Fruit fly (Drosophila melanogaster): ENCODE measurements around the gene cwo.

DNA sequence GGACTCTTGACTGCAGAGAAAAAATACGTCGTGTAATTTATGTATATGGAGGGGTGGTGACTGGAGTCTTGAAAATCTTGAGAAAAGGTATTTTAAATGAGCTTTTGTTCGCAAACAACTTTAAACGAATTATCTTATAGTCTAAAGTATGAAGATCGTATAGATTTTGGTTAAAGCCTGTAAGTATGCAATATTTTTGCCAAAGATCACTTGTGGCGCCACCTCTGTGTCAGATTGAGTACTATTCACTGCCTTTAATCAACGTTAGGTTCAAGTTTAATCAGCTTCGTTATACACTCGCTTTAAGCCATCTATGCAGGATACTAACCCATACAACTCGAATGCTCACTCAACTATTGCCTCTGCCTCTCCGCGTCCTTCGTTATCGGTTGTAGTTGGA lies 48.9 kb downstream of the cwo start:
- TF ChIP-seq psq (optimal IDR thresholded peaks at IDR 0.05) (no peak), insv (optimal IDR thresholded peaks at IDR 0.05) (no peak), Myc (optimal IDR thresholded peaks at IDR 0.05) (no peak)
